Fruit fly (Drosophila melanogaster) whole organism, prepupa: ENCODE measurements around the gene Fancd2.

Source experiments
- Blimp-1 ChIP-seq: fragments of 200-800 bp; sonication (Bioruptor generic); optimal IDR thresholded peaks from 3 replicates; lab custom pipeline; 2017; ENCODE audit warnings: missing biosample characterization, missing genetic modification characterization, mild to moderate bottlenecking, moderate library complexity, missing genetic modification reagents
- CG10631 ChIP-seq: fragments of 200-800 bp; sonication (Bioruptor generic); optimal IDR thresholded peaks from 2 replicates; lab custom pipeline; 2016; ENCODE audit warnings: missing biosample characterization, missing genetic modification characterization
- CG10669 ChIP-seq: fragments of 200-800 bp; sonication (Bioruptor generic); optimal IDR thresholded peaks from 3 replicates; lab custom pipeline; 2018; ENCODE audit warnings: missing biosample characterization, mild to moderate bottlenecking, missing genetic modification characterization, moderate library complexity
- CG11294 ChIP-seq: fragments of 200-800 bp; sonication (Bioruptor generic); IDR thresholded peaks from 2 replicates; pipeline ENCODE4 v1.3.6; 2022; ENCODE audit warnings: missing biosample characterization, missing genetic modification characterization
- CG11762 ChIP-seq: fragments of 200-800 bp; sonication (Bioruptor generic); optimal IDR thresholded peaks from 3 replicates; lab custom pipeline; 2016; ENCODE audit warnings: missing biosample characterization, missing genetic modification characterization; ENCODE audit not compliant: insufficient read depth
- CG11902 ChIP-seq: fragments of 200-800 bp; sonication (Bioruptor generic); optimal IDR thresholded peaks from 3 replicates; lab custom pipeline; 2016; ENCODE audit warnings: missing biosample characterization, missing genetic modification characterization
- CG15336 ChIP-seq: fragments of 200-800 bp; sonication (Bioruptor generic); IDR thresholded peaks from 2 replicates; pipeline ENCODE4 v1.3.6; 2022; ENCODE audit warnings: missing biosample characterization, missing genetic modification characterization
- CG1621 ChIP-seq: fragments of 200-800 bp; sonication (Bioruptor generic); optimal IDR thresholded peaks from 3 replicates; lab custom pipeline; 2018; ENCODE audit warnings: missing biosample characterization, mild to moderate bottlenecking, missing genetic modification characterization
- CG16779 ChIP-seq: fragments of 200-800 bp; sonication (Bioruptor generic); optimal IDR thresholded peaks from 3 replicates; lab custom pipeline; 2017; ENCODE audit warnings: missing biosample characterization, mild to moderate bottlenecking, missing genetic modification characterization
- CG3032 ChIP-seq: fragments of 200-800 bp; optimal IDR thresholded peaks from 2 replicates; lab custom pipeline; 2019; ENCODE audit warnings: missing biosample characterization, mild to moderate bottlenecking, missing genetic modification characterization, moderate library complexity
- CG31627 ChIP-seq: fragments of 200-800 bp; sonication (Bioruptor generic); optimal IDR thresholded peaks from 3 replicates; lab custom pipeline; 2016; ENCODE audit warnings: missing biosample characterization, missing genetic modification characterization
- CG32006 ChIP-seq: fragments of 200-800 bp; sonication (Bioruptor generic); optimal IDR thresholded peaks from 3 replicates; lab custom pipeline; 2017; ENCODE audit warnings: missing biosample characterization, mild to moderate bottlenecking, missing genetic modification characterization
- CG34406 ChIP-seq: fragments of 200-800 bp; sonication (Bioruptor generic); optimal IDR thresholded peaks from 3 replicates; lab custom pipeline; 2016; ENCODE audit warnings: missing biosample characterization, missing genetic modification characterization
- CG3919 ChIP-seq: fragments of 200-800 bp; sonication (Bioruptor generic); optimal IDR thresholded peaks from 3 replicates; lab custom pipeline; 2016; ENCODE audit warnings: missing biosample characterization, missing genetic modification characterization
- CG4318 ChIP-seq: fragments of 200-800 bp; sonication (Bioruptor generic); optimal IDR thresholded peaks from 3 replicates; lab custom pipeline; 2017; ENCODE audit warnings: missing biosample characterization, mild to moderate bottlenecking, missing genetic modification characterization
- CG6276 ChIP-seq: fragments of 200-800 bp; sonication (Bioruptor generic); optimal IDR thresholded peaks from 2 replicates; lab custom pipeline; 2017; ENCODE audit warnings: missing biosample characterization, mild to moderate bottlenecking, missing genetic modification characterization
- CG6792 ChIP-seq: fragments of 200-800 bp; sonication (Bioruptor generic); optimal IDR thresholded peaks from 3 replicates; lab custom pipeline; 2016; ENCODE audit warnings: missing biosample characterization, missing genetic modification characterization
- CG6854 ChIP-seq: fragments of 200-800 bp; sonication (Bioruptor generic); optimal IDR thresholded peaks from 2 replicates; lab custom pipeline; 2017; ENCODE audit warnings: missing biosample characterization, mild to moderate bottlenecking, missing genetic modification characterization
- CG7368 ChIP-seq: fragments of 200-800 bp; sonication (Bioruptor generic); optimal IDR thresholded peaks from 3 replicates; lab custom pipeline; 2016; ENCODE audit warnings: missing biosample characterization, missing genetic modification characterization
- CG8119 ChIP-seq: fragments of 200-800 bp; sonication (Bioruptor generic); IDR thresholded peaks from 3 replicates; pipeline ENCODE4 v1.3.6; 2022; ENCODE audit warnings: missing biosample characterization, missing genetic modification characterization
- CG8319 ChIP-seq: fragments of 200-800 bp; sonication (Bioruptor generic); optimal IDR thresholded peaks from 3 replicates; lab custom pipeline; 2016; ENCODE audit warnings: missing biosample characterization, missing genetic modification characterization
- CG8632 ChIP-seq: fragments of 200-800 bp; sonication (Bioruptor generic); optimal IDR thresholded peaks from 3 replicates; lab custom pipeline; 2016; ENCODE audit warnings: missing biosample characterization, missing genetic modification characterization
- CG9139 ChIP-seq: fragments of 200-800 bp; sonication (Bioruptor generic); optimal IDR thresholded peaks from 3 replicates; lab custom pipeline; 2017; ENCODE audit warnings: missing biosample characterization, mild to moderate bottlenecking, missing genetic modification characterization
- Eip75B ChIP-seq: fragments of 200-800 bp; sonication (Bioruptor generic); optimal IDR thresholded peaks from 3 replicates; lab custom pipeline; 2016; ENCODE audit warnings: missing biosample characterization, missing genetic modification characterization
- Eip93F ChIP-seq: fragments of 200-800 bp; sonication (Bioruptor generic); optimal IDR thresholded peaks from 2 replicates; lab custom pipeline; 2016; ENCODE audit warnings: missing biosample characterization, mild to moderate bottlenecking, missing genetic modification characterization
- Ets21C ChIP-seq: fragments of 200-800 bp; sonication (Bioruptor generic); optimal IDR thresholded peaks from 3 replicates; lab custom pipeline; 2016; ENCODE audit warnings: missing biosample characterization, missing genetic modification characterization
- Gug ChIP-seq: fragments of 200-800 bp; sonication (Bioruptor generic); IDR thresholded peaks from 2 replicates; pipeline ENCODE4 v1.3.6; 2022; ENCODE audit warnings: missing biosample characterization, missing genetic modification characterization
- Hr38 ChIP-seq: sonication (Bioruptor generic); optimal IDR thresholded peaks from 2 replicates; lab custom pipeline; 2016; ENCODE audit warnings: missing biosample characterization, missing genetic modification characterization
- Hr39 ChIP-seq: fragments of 200-800 bp; sonication (Bioruptor generic); optimal IDR thresholded peaks from 2 replicates; lab custom pipeline; 2016; ENCODE audit warnings: missing biosample characterization, missing genetic modification characterization
- Hr4 ChIP-seq: fragments of 200-800 bp; sonication (Bioruptor generic); optimal IDR thresholded peaks from 3 replicates; lab custom pipeline; 2016; ENCODE audit warnings: missing biosample characterization, missing genetic modification characterization
- Lpt ChIP-seq: fragments of 200-800 bp; sonication (Bioruptor generic); optimal IDR thresholded peaks from 3 replicates; lab custom pipeline; 2016; ENCODE audit warnings: missing biosample characterization, missing genetic modification characterization
- Met ChIP-seq: fragments of 200-800 bp; sonication (Bioruptor generic); optimal IDR thresholded peaks from 3 replicates; lab custom pipeline; 2016; ENCODE audit warnings: missing biosample characterization, missing genetic modification characterization
- OdsH ChIP-seq: fragments of 200-800 bp; sonication (Bioruptor generic); optimal IDR thresholded peaks from 3 replicates; lab custom pipeline; 2016; ENCODE audit warnings: missing biosample characterization, missing genetic modification characterization
- Smox ChIP-seq: fragments of 200-800 bp; sonication (Bioruptor generic); optimal IDR thresholded peaks from 3 replicates; lab custom pipeline; 2016; ENCODE audit warnings: missing biosample characterization, missing genetic modification characterization
- Sox102F ChIP-seq: fragments of 200-800 bp; sonication (Bioruptor generic); optimal IDR thresholded peaks from 2 replicates; lab custom pipeline; 2016; ENCODE audit warnings: missing biosample characterization, mild to moderate bottlenecking, missing genetic modification characterization
- Sox15 ChIP-seq: fragments of 200-800 bp; sonication (Bioruptor generic); optimal IDR thresholded peaks from 3 replicates; lab custom pipeline; 2016; ENCODE audit warnings: missing biosample characterization, missing genetic modification characterization
- achi ChIP-seq: fragments of 200-800 bp; sonication (Bioruptor generic); optimal IDR thresholded peaks from 3 replicates; lab custom pipeline; 2016; ENCODE audit warnings: missing biosample characterization, missing genetic modification characterization
- acj6 ChIP-seq: fragments of 200-800 bp; sonication (Bioruptor generic); optimal IDR thresholded peaks from 3 replicates; lab custom pipeline; 2016; ENCODE audit warnings: missing biosample characterization, missing genetic modification characterization
- cyc ChIP-seq: fragments of 200-800 bp; sonication (Bioruptor generic); optimal IDR thresholded peaks from 3 replicates; lab custom pipeline; 2016; ENCODE audit warnings: missing biosample characterization, missing genetic modification characterization
- dac ChIP-seq: fragments of 200-800 bp; sonication (Bioruptor generic); optimal IDR thresholded peaks from 2 replicates; lab custom pipeline; 2017; ENCODE audit warnings: missing biosample characterization, mild to moderate bottlenecking, missing genetic modification characterization
- dsx ChIP-seq: fragments of 200-800 bp; optimal IDR thresholded peaks from 3 replicates; lab custom pipeline; 2019; ENCODE audit warnings: missing biosample characterization, mild to moderate bottlenecking, missing genetic modification characterization, moderate library complexity; ENCODE audit not compliant: poor library complexity, severe bottlenecking
- esn ChIP-seq: fragments of 200-800 bp; sonication (Bioruptor generic); optimal IDR thresholded peaks from 2 replicates; lab custom pipeline; 2016; ENCODE audit warnings: missing biosample characterization, mild to moderate bottlenecking, missing genetic modification characterization, moderate library complexity
- fd59A ChIP-seq: fragments of 200-800 bp; sonication (Bioruptor generic); optimal IDR thresholded peaks from 2 replicates; lab custom pipeline; 2017; ENCODE audit warnings: missing biosample characterization, mild to moderate bottlenecking, missing genetic modification characterization, missing genetic modification reagents
- fd85E ChIP-seq: fragments of 200-800 bp; sonication (Bioruptor generic); optimal IDR thresholded peaks from 3 replicates; lab custom pipeline; 2016; ENCODE audit warnings: missing biosample characterization, missing genetic modification characterization
- fkh ChIP-seq: fragments of 200-800 bp; sonication (Bioruptor generic); optimal IDR thresholded peaks from 3 replicates; lab custom pipeline; 2017; ENCODE audit warnings: missing biosample characterization, mild to moderate bottlenecking, missing genetic modification characterization, moderate library complexity
- lz ChIP-seq: fragments of 200-800 bp; sonication (Bioruptor generic); optimal IDR thresholded peaks from 3 replicates; lab custom pipeline; 2016; ENCODE audit warnings: missing biosample characterization, missing genetic modification characterization
- net ChIP-seq: fragments of 200-800 bp; sonication (Bioruptor generic); optimal IDR thresholded peaks from 3 replicates; lab custom pipeline; 2016; ENCODE audit warnings: missing biosample characterization, missing genetic modification characterization
- pdm3 ChIP-seq: fragments of 200-800 bp; sonication (Bioruptor generic); optimal IDR thresholded peaks from 3 replicates; lab custom pipeline; 2016; ENCODE audit warnings: missing biosample characterization, missing genetic modification characterization
- salr ChIP-seq, 2 experiments: fragments of 200-800 bp; sonication (Bioruptor generic); optimal IDR thresholded peaks; 3 replicates each; lab custom pipeline; 2016 to 2018; ENCODE audit warnings: missing biosample characterization in 2 of 2, missing genetic modification characterization in 2 of 2, mild to moderate bottlenecking in 1 of 2
- spab ChIP-seq: fragments of 200-800 bp; sonication (Bioruptor generic); optimal IDR thresholded peaks from 2 replicates; lab custom pipeline; 2017; ENCODE audit warnings: missing biosample characterization, mild to moderate bottlenecking, missing genetic modification characterization, missing genetic modification reagents
- ss ChIP-seq, 2 experiments: fragments of 200-800 bp; sonication (Bioruptor generic); optimal IDR thresholded peaks; 2 replicates in 1 of 2; 3 replicates in 1 of 2; lab custom pipeline; 2017 to 2018; ENCODE audit warnings: mild to moderate bottlenecking in 2 of 2, missing biosample characterization in 2 of 2, missing genetic modification characterization in 2 of 2, moderate library complexity in 1 of 2
- topi ChIP-seq: fragments of 200-800 bp; sonication (Bioruptor generic); optimal IDR thresholded peaks from 3 replicates; lab custom pipeline; 2016; ENCODE audit warnings: missing biosample characterization, missing genetic modification characterization

The Fancd2 gene

dm6 chr3R:20836257-20836856, 20.4 kb upstream of the Fancd2 start:
- TF ChIP-seq Sox15 (GFP tag; lab: Kevin White, UChicago) (no peak), cyc (GFP tag; lab: Kevin White, UChicago) (no peak), fd59A (peak; percentile 26), CG6276 (GFP tag; lab: Kevin White, UChicago) (peak; percentile 49), CG11902 (GFP tag; lab: Kevin White, UChicago) (no peak), CG11762 (GFP tag; lab: Kevin White, UChicago) (no peak), Smox (GFP tag; lab: Kevin White, UChicago) (no peak), CG34406 (GFP tag; lab: Kevin White, UChicago) (peak; percentile 27), ss (GFP tag; optimal IDR thresholded peaks at IDR 0.05; lab: Kevin White, UChicago) (no peak), Eip93F (GFP tag; lab: Kevin White, UChicago) (no peak), Blimp-1 (GFP tag; lab: Kevin White, UChicago) (no peak), CG8632 (GFP tag; lab: Kevin White, UChicago) (no peak), CG15336 (GFP tag; lab: Robert Waterston, UW) (no peak), net (GFP tag; lab: Kevin White, UChicago) (peak; percentile 5), pdm3 (GFP tag; lab: Kevin White, UChicago) (peak; percentile 12), CG31627 (GFP tag; lab: Kevin White, UChicago) (no peak), CG1621 (no peak), CG11294 (GFP tag; lab: Robert Waterston, UW) (no peak), fkh (GFP tag; lab: Kevin White, UChicago) (no peak), dsx (GFP tag; lab: Kevin White, UChicago) (no peak), CG6854 (GFP tag; lab: Kevin White, UChicago) (no peak), dac (peak; percentile 31), OdsH (GFP tag; lab: Kevin White, UChicago) (peak; percentile 44), CG10631 (GFP tag; lab: Kevin White, UChicago) (peak; percentile 43), salr (GFP tag; optimal IDR thresholded peaks at IDR 0.05; lab: Kevin White, UChicago) (peak in 1 of 2 experiments; percentile 49), CG32006 (peak; percentile 83), CG8119 (GFP tag; lab: Robert Waterston, UW) (0 out of 3 replicates have a peak, but pooled peaks have one; percentile 31), Hr4 (GFP tag; lab: Kevin White, UChicago) (peak; percentile 49), Lpt (GFP tag; lab: Kevin White, UChicago) (no peak), achi (peak; percentile 27), lz (GFP tag; lab: Kevin White, UChicago) (no peak), spab (GFP tag; lab: Kevin White, UChicago) (peak; percentile 13), Ets21C (GFP tag; lab: Kevin White, UChicago) (no peak), CG8319 (GFP tag; lab: Kevin White, UChicago) (no peak), Eip75B (no peak), Hr39 (GFP tag; lab: Kevin White, UChicago) (no peak), topi (GFP tag; lab: Kevin White, UChicago) (peak; percentile 4), CG6792 (no peak), Sox102F (no peak), CG4318 (GFP tag; lab: Kevin White, UChicago) (peak; percentile 58), CG3032 (tag; lab: Kevin White, UChicago) (no peak), Hr38 (no peak), Gug (GFP tag; lab: Robert Waterston, UW) (no peak), CG7368 (GFP tag; lab: Kevin White, UChicago) (no peak), acj6 (GFP tag; lab: Kevin White, UChicago) (peak; percentile 37), CG16779 (tag; lab: Kevin White, UChicago) (peak; percentile 27), Met (GFP tag; lab: Kevin White, UChicago) (peak; percentile 8), CG9139 (GFP tag; lab: Kevin White, UChicago) (no peak), CG10669 (no peak), CG3919 (peak; percentile 27), fd85E (GFP tag; lab: Kevin White, UChicago) (no peak), esn (GFP tag; lab: Kevin White, UChicago) (no peak)
